Worm (Caenorhabditis elegans): ENCODE measurements around the gene panl-3.

The panl-3 gene

ce11 chrIII:9779080-9779479 lies 39.8 kb upstream of the panl-3 start:
- TF ChIP-seq ZK546.5 (tag; optimal IDR thresholded peaks at IDR 0.05) (no peak), lin-39 (tag; optimal IDR thresholded peaks at IDR 0.05) (no peak), daf-12 (tag; optimal IDR thresholded peaks at IDR 0.05) (no peak), nhr-67 (tag; optimal IDR thresholded peaks at IDR 0.05) (no peak), sea-2 (GFP tag; optimal IDR thresholded peaks at IDR 0.05) (no peak), pqm-1 (tag; optimal IDR thresholded peaks at IDR 0.05) (no peak), fkh-10 (GFP tag; optimal IDR thresholded peaks at IDR 0.05) (no peak), egl-27 (tag; optimal IDR thresholded peaks at IDR 0.05) (no peak), unc-62 (GFP tag; optimal IDR thresholded peaks at IDR 0.05) (no peak), nhr-237 (tag; optimal IDR thresholded peaks at IDR 0.05) (no peak), egl-5 (tag; optimal IDR thresholded peaks at IDR 0.05) (no peak), zag-1 (tag; optimal IDR thresholded peaks at IDR 0.05) (no peak), unc-39 (tag; optimal IDR thresholded peaks at IDR 0.05) (no peak), ceh-28 (tag; optimal IDR thresholded peaks at IDR 0.05) (no peak), nhr-11 (tag; optimal IDR thresholded peaks at IDR 0.05) (no peak), ama-1 (optimal IDR thresholded peaks at IDR 0.05) (no peak), nfya-1 (tag; optimal IDR thresholded peaks at IDR 0.05; ENCODE audit: insufficient read depth) (no peak), ceh-82 (tag; optimal IDR thresholded peaks at IDR 0.05) (no peak), elt-3 (tag; optimal IDR thresholded peaks at IDR 0.05) (no peak), ceh-16 (tag; optimal IDR thresholded peaks at IDR 0.05) (no peak)

ce11 chrIII:9780254-9780653 lies 38.6 kb upstream of the panl-3 start, which contains the start of gene sqv-3:
Gene sqv-3 (minus strand): TSS chrIII:9780354.
- TF ChIP-seq nhr-237 (tag; optimal IDR thresholded peaks at IDR 0.05) (no peak), nhr-76 (tag; optimal IDR thresholded peaks at IDR 0.05) (no peak), elt-3 (tag; optimal IDR thresholded peaks at IDR 0.05) (no peak), zag-1 (tag; optimal IDR thresholded peaks at IDR 0.05) (no peak), ceh-16 (tag; optimal IDR thresholded peaks at IDR 0.05) (no peak), mdl-1 (tag; optimal IDR thresholded peaks at IDR 0.05) (no peak)

- TF ChIP-seq ztf-11 (tag; optimal IDR thresholded peaks at IDR 0.05) (no peak), fkh-2 (tag; optimal IDR thresholded peaks at IDR 0.05) (no peak), nhr-43 (tag; optimal IDR thresholded peaks at IDR 0.05; ENCODE audit: poor library complexity, severe bottlenecking) (peak; percentile 58), nhr-76 (tag; optimal IDR thresholded peaks at IDR 0.05) (no peak), ceh-16 (tag; optimal IDR thresholded peaks at IDR 0.05) (no peak), nhr-77 (tag; optimal IDR thresholded peaks at IDR 0.05) (peak; percentile 40), tbx-2 (tag; optimal IDR thresholded peaks at IDR 0.05) (no peak), R02D3.7 (tag; optimal IDR thresholded peaks at IDR 0.05) (peak; percentile 59), unc-62 (GFP tag; optimal IDR thresholded peaks at IDR 0.05) (peak; percentile 63), nhr-28 (tag; optimal IDR thresholded peaks at IDR 0.05) (no peak), nhr-23 (tag; optimal IDR thresholded peaks at IDR 0.05) (peak; percentile 73), daf-12 (tag; optimal IDR thresholded peaks at IDR 0.05) (no peak), ztf-4 (tag; optimal IDR thresholded peaks at IDR 0.05) (peak; percentile 52), elt-1 (tag; optimal IDR thresholded peaks at IDR 0.05) (no peak), nfya-1 (tag; optimal IDR thresholded peaks at IDR 0.05; ENCODE audit: insufficient read depth) (peak; percentile 90), zag-1 (tag; optimal IDR thresholded peaks at IDR 0.05) (no peak), nhr-12 (tag; optimal IDR thresholded peaks at IDR 0.05) (no peak), ceh-9 (tag; optimal IDR thresholded peaks at IDR 0.05) (no peak), ZK546.5 (tag; optimal IDR thresholded peaks at IDR 0.05) (peak; percentile 3), nhr-11 (tag; optimal IDR thresholded peaks at IDR 0.05) (no peak), fkh-10 (GFP tag; optimal IDR thresholded peaks at IDR 0.05) (peak; percentile 16), nhr-25 (tag; optimal IDR thresholded peaks at IDR 0.05) (peak; percentile 65), pqm-1 (tag; optimal IDR thresholded peaks at IDR 0.05) (peak; percentile 94), jun-1 (tag; optimal IDR thresholded peaks at IDR 0.05) (peak; percentile 90), nhr-237 (tag; optimal IDR thresholded peaks at IDR 0.05) (no peak), mdl-1 (tag; optimal IDR thresholded peaks at IDR 0.05) (no peak), pha-4 (tag; optimal IDR thresholded peaks at IDR 0.05) (peak; percentile 92), lin-39 (tag; optimal IDR thresholded peaks at IDR 0.05) (peak; percentile 80), lin-15B (tag; optimal IDR thresholded peaks at IDR 0.05) (peak; percentile 98), egl-27 (tag; optimal IDR thresholded peaks at IDR 0.05) (no peak), nhr-67 (tag; optimal IDR thresholded peaks at IDR 0.05) (no peak), sea-2 (GFP tag; optimal IDR thresholded peaks at IDR 0.05) (no peak), eor-1 (tag; optimal IDR thresholded peaks at IDR 0.05) (no peak), unc-39 (tag; optimal IDR thresholded peaks at IDR 0.05) (no peak), elt-2 (tag; optimal IDR thresholded peaks at IDR 0.05) (peak; percentile 84), aly-2 (tag; optimal IDR thresholded peaks at IDR 0.05) (no peak), mml-1 (tag; optimal IDR thresholded peaks at IDR 0.05) (no peak), skn-1 (tag; optimal IDR thresholded peaks at IDR 0.05) (peak; percentile 75), lsy-12 (tag; optimal IDR thresholded peaks at IDR 0.05) (peak; percentile 80), ceh-82 (tag; optimal IDR thresholded peaks at IDR 0.05) (no peak), ceh-28 (tag; optimal IDR thresholded peaks at IDR 0.05) (peak; percentile 66), hmg-11 (tag; optimal IDR thresholded peaks at IDR 0.05) (peak; percentile 57), fos-1 (tag; optimal IDR thresholded peaks at IDR 0.05) (peak; percentile 80), egl-5 (tag; optimal IDR thresholded peaks at IDR 0.05) (peak; percentile 46)
Measured at ce11 chrIII:9780665-9781304, 38.1 kb upstream of the panl-3 start, which contains the start of gene vha-1. Gene vha-1 (plus strand): TSS chrIII:9781254.

All from whole organism, L3 larva.